Fruit fly (Drosophila melanogaster) whole organism: Measurements from ENCODE around the gene CG15459.

ENCODE experiments used
- CG8478 ChIP-seq: fragments of >200 bp; optimal IDR thresholded peaks from 2 replicates; lab custom pipeline; 2018; ENCODE audit warnings: inconsistent platforms
- Dll ChIP-seq: fragments of >200 bp; optimal IDR thresholded peaks from 2 replicates; lab custom pipeline; 2017
- EcR ChIP-seq, 2 experiments: fragments of >200 bp; optimal IDR thresholded peaks; 2 replicates each; lab custom pipeline; 2017; ENCODE audit warnings: missing biosample characterization in 2 of 2, missing genetic modification characterization in 2 of 2, missing genetic modification reagents in 2 of 2
- pan ChIP-seq: fragments of >200 bp; optimal IDR thresholded peaks from 2 replicates; lab custom pipeline; 2017
- psq ChIP-seq: fragments of >200 bp; optimal IDR thresholded peaks from 2 replicates; lab custom pipeline; 2017
- usp ChIP-seq: fragments of >200 bp; optimal IDR thresholded peaks from 2 replicates; lab custom pipeline; 2017; ENCODE audit warnings: missing biosample characterization, missing genetic modification characterization, mixed read lengths

The CG15459 gene

dm6 chrX:20389633-20390032, 23.7 kb downstream of the CG15459 start:
- no peak for TF ChIP-seq EcR (GFP tag; optimal IDR thresholded peaks at IDR 0.05; lab: Kevin White, UChicago)
- no peak for TF ChIP-seq pan (lab: Kevin White, UChicago)
- TF ChIP-seq psq (lab: Kevin White, UChicago), result no peak
- TF ChIP-seq Dll (lab: Kevin White, UChicago), result no peak
- TF ChIP-seq CG8478 (lab: Kevin White, UChicago), result no peak
- no peak for TF ChIP-seq usp

dm6 chrX:20385865-20386264, 27.5 kb downstream of the CG15459 start:
- no peak for TF ChIP-seq usp
- TF ChIP-seq CG8478 (lab: Kevin White, UChicago), result no peak
- TF ChIP-seq EcR (GFP tag; optimal IDR thresholded peaks at IDR 0.05; lab: Kevin White, UChicago), result no peak
- no peak for TF ChIP-seq pan (lab: Kevin White, UChicago)
- no peak for TF ChIP-seq Dll (lab: Kevin White, UChicago)
- TF ChIP-seq psq (lab: Kevin White, UChicago), result no peak

dm6 chrX:20376422-20376821, 37.0 kb downstream of the CG15459 start, which contains the start of gene CG12679:
Gene CG12679 (minus strand): TSS chrX:20376522.
- no peak for TF ChIP-seq CG8478 (lab: Kevin White, UChicago)
- no peak for TF ChIP-seq usp
- no peak for TF ChIP-seq pan (lab: Kevin White, UChicago)
- no peak for TF ChIP-seq psq (lab: Kevin White, UChicago)
- no peak for TF ChIP-seq Dll (lab: Kevin White, UChicago)
- no peak for TF ChIP-seq EcR (GFP tag; optimal IDR thresholded peaks at IDR 0.05; lab: Kevin White, UChicago)
